Fruit fly (Drosophila melanogaster) whole organism, pupa: ENCODE measurements around the gene CG6005.

Source experiments
- CG10348 ChIP-seq: fragments of 200-800 bp; sonication (Bioruptor generic); IDR thresholded peaks from 2 replicates; pipeline ENCODE4 v1.3.6; 2022; ENCODE audit warnings: missing biosample characterization, missing genetic modification characterization
- CG12605 ChIP-seq: fragments of 200-800 bp; sonication (Bioruptor generic); IDR thresholded peaks from 2 replicates; pipeline ENCODE4 v1.3.6; 2022; ENCODE audit warnings: missing biosample characterization, missing genetic modification characterization
- CG13204 ChIP-seq: fragments of 200-800 bp; sonication (Bioruptor generic); optimal IDR thresholded peaks from 2 replicates; lab custom pipeline; 2018; ENCODE audit warnings: missing biosample characterization, mild to moderate bottlenecking, missing genetic modification characterization, moderate library complexity
- CG14655 ChIP-seq: fragments of 200-800 bp; sonication (Bioruptor generic); optimal IDR thresholded peaks from 3 replicates; lab custom pipeline; 2017; ENCODE audit warnings: mild to moderate bottlenecking, missing biosample characterization, missing genetic modification reagents, missing genetic modification characterization
- CG15710 ChIP-seq: fragments of 200-800 bp; sonication (Bioruptor generic); optimal IDR thresholded peaks from 2 replicates; lab custom pipeline; 2018; ENCODE audit warnings: missing biosample characterization, mild to moderate bottlenecking, missing genetic modification characterization, moderate library complexity
- CG17806 ChIP-seq: fragments of 200-800 bp; sonication (Bioruptor generic); optimal IDR thresholded peaks from 2 replicates; lab custom pipeline; 2018; ENCODE audit warnings: missing biosample characterization, mild to moderate bottlenecking, missing genetic modification characterization, moderate library complexity
- CG32121 ChIP-seq: fragments of 200-800 bp; sonication (Bioruptor generic); IDR thresholded peaks from 2 replicates; pipeline ENCODE4 v1.3.6; 2022; ENCODE audit warnings: missing biosample characterization, missing genetic modification characterization
- CG34367 ChIP-seq: fragments of 200-800 bp; sonication (Bioruptor generic); optimal IDR thresholded peaks from 2 replicates; lab custom pipeline; 2018; ENCODE audit warnings: missing biosample characterization, mild to moderate bottlenecking, missing genetic modification characterization
- CG4496 ChIP-seq: fragments of 200-800 bp; sonication (Bioruptor generic); IDR thresholded peaks from 3 replicates; pipeline ENCODE4 v1.3.6; 2022; ENCODE audit warnings: missing biosample characterization, missing genetic modification characterization
- CG8159 ChIP-seq: fragments of 200-800 bp; sonication (Bioruptor generic); optimal IDR thresholded peaks from 3 replicates; lab custom pipeline; 2018; ENCODE audit warnings: missing biosample characterization, mild to moderate bottlenecking, missing genetic modification characterization, moderate library complexity
- CG8301 ChIP-seq: fragments of 200-800 bp; sonication (Bioruptor generic); optimal IDR thresholded peaks from 2 replicates; lab custom pipeline; 2018; ENCODE audit warnings: missing biosample characterization, mild to moderate bottlenecking, missing genetic modification characterization
- CG9948 ChIP-seq: fragments of 200-800 bp; sonication (Bioruptor generic); optimal IDR thresholded peaks from 2 replicates; lab custom pipeline; 2018; ENCODE audit warnings: missing biosample characterization, mild to moderate bottlenecking, missing genetic modification characterization, moderate library complexity
- D1 ChIP-seq: fragments of 200-800 bp; sonication (Bioruptor generic); optimal IDR thresholded peaks from 2 replicates; lab custom pipeline; 2018; ENCODE audit warnings: missing biosample characterization, mild to moderate bottlenecking, missing genetic modification characterization, moderate library complexity
- EcR ChIP-seq: fragments of 200-800 bp; sonication (Bioruptor generic); optimal IDR thresholded peaks from 3 replicates; lab custom pipeline; 2019; ENCODE audit warnings: missing biosample characterization, missing genetic modification characterization, mild to moderate bottlenecking, moderate library complexity, missing genetic modification reagents
- Ets98B ChIP-seq: fragments of 200-800 bp; sonication (Bioruptor generic); IDR thresholded peaks from 2 replicates; pipeline ENCODE4 v1.3.6; 2022; ENCODE audit warnings: missing biosample characterization, missing genetic modification characterization
- Pif1A ChIP-seq: fragments of 200-800 bp; sonication (Bioruptor generic); optimal IDR thresholded peaks from 3 replicates; lab custom pipeline; 2016; ENCODE audit warnings: missing biosample characterization, missing genetic modification characterization
- Pif1B ChIP-seq: fragments of 200-800 bp; sonication (Bioruptor generic); optimal IDR thresholded peaks from 3 replicates; lab custom pipeline; 2016; ENCODE audit warnings: missing biosample characterization, missing genetic modification characterization
- Snoo ChIP-seq: fragments of 200-800 bp; sonication (Bioruptor generic); optimal IDR thresholded peaks from 3 replicates; lab custom pipeline; 2017; ENCODE audit warnings: missing biosample characterization, mild to moderate bottlenecking, missing genetic modification characterization, inconsistent platforms
- fd96Ca ChIP-seq: fragments of 200-800 bp; sonication (Bioruptor generic); IDR thresholded peaks from 3 replicates; pipeline ENCODE4 v1.3.6; 2022; ENCODE audit warnings: missing biosample characterization, missing genetic modification characterization
- gl ChIP-seq: fragments of 200-800 bp; sonication (Bioruptor generic); optimal IDR thresholded peaks from 2 replicates; lab custom pipeline; 2018; ENCODE audit warnings: missing biosample characterization, mild to moderate bottlenecking, missing genetic modification characterization
- rn ChIP-seq: fragments of 200-800 bp; sonication (Bioruptor generic); IDR thresholded peaks from 2 replicates; pipeline ENCODE4 v1.3.6; 2022; ENCODE audit warnings: missing biosample characterization, missing genetic modification characterization

Gene CG6005

DNA sequence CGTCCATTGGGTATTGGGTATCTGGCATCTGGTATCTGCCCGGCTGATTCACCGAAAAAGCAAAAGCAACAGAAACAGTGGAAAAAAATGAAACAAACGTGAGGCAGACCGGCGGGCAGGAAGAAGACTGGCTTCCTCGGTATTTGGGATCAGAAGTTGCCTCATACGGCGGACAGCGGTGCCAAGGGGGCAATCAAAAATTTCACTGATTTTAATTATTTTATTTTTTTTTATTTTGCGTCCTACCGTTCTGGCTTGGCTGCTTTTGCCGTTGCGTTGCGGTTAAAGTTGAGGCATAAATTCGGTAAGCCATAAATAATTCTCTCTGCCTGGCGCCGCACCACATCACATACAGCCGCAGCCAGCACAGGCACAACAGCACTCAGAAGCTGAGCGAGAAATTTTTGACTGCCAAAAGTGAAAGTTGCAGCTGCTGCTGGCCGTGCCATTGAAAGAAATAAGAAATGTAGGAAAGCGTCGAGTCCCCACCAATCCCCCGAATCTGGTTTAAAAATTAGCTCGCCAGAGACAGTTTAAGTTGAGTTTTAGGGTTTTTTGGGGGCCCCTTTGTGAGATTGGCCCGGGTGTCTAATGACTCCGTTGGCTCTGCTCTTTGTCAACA lies 12.8 kb upstream of the CG6005 start:
- no peak for TF ChIP-seq D1 (tag; lab: Kevin White, UChicago)
- no peak for TF ChIP-seq gl (tag; lab: Kevin White, UChicago)
- TF ChIP-seq Ets98B (GFP tag; lab: Robert Waterston, UW), result no peak
- no peak for TF ChIP-seq CG15710 (tag; lab: Kevin White, UChicago)
- no peak for TF ChIP-seq CG32121 (GFP tag; lab: Robert Waterston, UW)
- no peak for TF ChIP-seq CG8159 (tag; lab: Kevin White, UChicago)
- TF ChIP-seq EcR, result no peak
- TF ChIP-seq Pif1A (GFP tag; lab: Kevin White, UChicago), result no peak

DNA sequence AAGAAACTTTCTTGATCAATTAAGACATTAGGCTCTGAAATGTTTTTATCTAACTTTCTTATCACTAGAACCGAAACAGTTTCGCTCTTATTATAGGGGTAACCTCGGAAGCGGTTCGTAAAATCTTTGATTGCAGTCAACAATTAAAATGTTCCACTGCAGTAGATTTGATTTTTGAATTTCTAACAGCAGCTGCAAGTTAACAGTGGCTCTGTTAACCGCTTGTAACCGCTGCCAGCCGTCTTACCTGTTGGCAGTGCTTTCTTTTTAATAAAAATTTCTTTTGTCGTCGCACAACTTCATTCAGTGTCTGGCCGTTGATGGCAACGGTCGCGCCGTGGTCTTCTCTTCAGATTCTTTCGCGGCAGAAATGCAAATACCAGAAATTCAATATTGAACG lies 9.4 kb upstream of the CG6005 start, which contains the start of gene CG6026:
TSS of gene CG6026 (plus strand) at position 301 of the 400 bp plus-strand sequence.
- TF ChIP-seq Ets98B (GFP tag; lab: Robert Waterston, UW), result peak; percentile 41
- no peak for TF ChIP-seq gl (tag; lab: Kevin White, UChicago)
- TF ChIP-seq CG32121 (GFP tag; lab: Robert Waterston, UW), result no peak

DNA sequence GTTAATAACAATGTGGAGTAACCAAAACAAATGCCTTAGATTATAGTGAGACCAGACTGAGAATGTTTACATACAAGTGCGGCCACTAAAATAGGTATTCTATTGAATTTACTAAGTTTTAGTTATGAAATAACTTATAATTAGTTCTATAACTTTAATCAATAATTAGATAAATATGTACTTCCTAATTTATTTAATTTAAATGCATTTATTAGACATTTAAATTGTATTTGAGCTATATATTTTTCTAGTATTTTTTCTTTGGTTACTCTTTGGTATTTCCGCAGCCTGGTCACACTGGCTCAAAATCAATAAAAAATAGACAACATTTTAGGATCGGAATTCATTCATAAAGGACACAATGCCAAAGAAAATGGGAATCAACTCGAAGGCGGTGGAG lies 7.4 kb upstream of the CG6005 start, which contains the start of the genes Prp18 and CG6013:
TSS of gene Prp18 (minus strand) at position 62 of the 400 bp plus-strand sequence.
TSS of gene CG6013 (plus strand) at position 294 of the 400 bp plus-strand sequence.
- TF ChIP-seq CG4496 (GFP tag; lab: Robert Waterston, UW) (no peak), CG34367 (tag; lab: Kevin White, UChicago) (peak; percentile 30), Ets98B (GFP tag; lab: Robert Waterston, UW) (0 out of 2 replicates have a peak, but pooled peaks have one; percentile 18), CG32121 (GFP tag; lab: Robert Waterston, UW) (no peak), Pif1A (GFP tag; lab: Kevin White, UChicago) (no peak), fd96Ca (GFP tag; lab: Robert Waterston, UW) (no peak), D1 (tag; lab: Kevin White, UChicago) (no peak), CG13204 (GFP tag; lab: Kevin White, UChicago) (no peak), CG17806 (tag; lab: Kevin White, UChicago) (peak; percentile 15), CG15710 (tag; lab: Kevin White, UChicago) (peak; percentile 59), CG14655 (GFP tag; lab: Kevin White, UChicago) (no peak), Pif1B (GFP tag; lab: Kevin White, UChicago) (no peak), CG8301 (tag; lab: Kevin White, UChicago) (peak; percentile 1), gl (tag; lab: Kevin White, UChicago) (no peak), CG8159 (tag; lab: Kevin White, UChicago) (peak; percentile 69), EcR (peak; percentile 11), Snoo (peak; percentile 10), CG12605 (GFP tag; lab: Robert Waterston, UW) (no peak), CG9948 (tag; lab: Kevin White, UChicago) (peak; percentile 45), CG10348 (GFP tag; lab: Robert Waterston, UW) (no peak), rn (GFP tag; lab: Robert Waterston, UW) (no peak)
- TF ChIP-seq, all 21 proteins: peak for 9

DNA sequence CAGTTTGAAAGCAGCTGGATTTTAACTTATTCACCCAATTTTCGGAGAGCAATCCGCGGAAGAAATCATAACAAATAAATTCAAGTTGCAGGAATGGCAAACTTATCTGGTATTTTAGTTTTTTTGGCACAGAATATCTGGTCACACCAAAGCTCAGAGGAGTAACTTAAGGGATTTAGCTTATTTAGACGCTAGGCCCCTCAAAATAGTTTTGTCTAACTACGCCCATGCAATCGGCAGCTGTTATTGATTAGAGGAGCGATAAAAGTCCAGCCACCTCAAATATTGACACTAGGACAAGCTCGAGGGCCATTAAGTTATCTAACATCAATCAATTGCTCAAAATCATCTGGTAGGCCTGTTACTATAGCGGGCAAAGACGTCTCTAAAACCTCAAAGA lies 4.9 kb upstream of the CG6005 start, which contains the start of the genes GatA and P5cr:
TSS of gene GatA (minus strand) at position 100 of the 400 bp plus-strand sequence.
TSS of gene P5cr (plus strand) at position 174 of the 400 bp plus-strand sequence.
- TF ChIP-seq CG32121 (GFP tag; lab: Robert Waterston, UW), result peak; percentile 81
- peak; percentile 82 for TF ChIP-seq EcR
- TF ChIP-seq CG17806 (tag; lab: Kevin White, UChicago), result peak; percentile 71
- TF ChIP-seq CG8159 (tag; lab: Kevin White, UChicago), result no peak
- peak; percentile 56 for TF ChIP-seq CG34367 (tag; lab: Kevin White, UChicago)
- peak; percentile 70 for TF ChIP-seq CG15710 (tag; lab: Kevin White, UChicago)
- peak; percentile 70 for TF ChIP-seq rn (GFP tag; lab: Robert Waterston, UW)
- TF ChIP-seq CG9948 (tag; lab: Kevin White, UChicago), result peak; percentile 59
- TF ChIP-seq D1 (tag; lab: Kevin White, UChicago), result no peak
- no peak for TF ChIP-seq CG13204 (GFP tag; lab: Kevin White, UChicago)
- TF ChIP-seq Pif1A (GFP tag; lab: Kevin White, UChicago), result no peak
- peak; percentile 80 for TF ChIP-seq CG12605 (GFP tag; lab: Robert Waterston, UW)
- TF ChIP-seq Snoo, result peak; percentile 20
- TF ChIP-seq Pif1B (GFP tag; lab: Kevin White, UChicago), result no peak
- TF ChIP-seq CG10348 (GFP tag; lab: Robert Waterston, UW), result peak; percentile 64; the same call in 1 of the 2 replicates
- TF ChIP-seq fd96Ca (GFP tag; lab: Robert Waterston, UW), result peak; percentile 92
- peak; percentile 94 for TF ChIP-seq CG4496 (GFP tag; lab: Robert Waterston, UW)
- peak; percentile 69 for TF ChIP-seq CG8301 (tag; lab: Kevin White, UChicago)
- peak; percentile 94 for TF ChIP-seq Ets98B (GFP tag; lab: Robert Waterston, UW)
- TF ChIP-seq CG14655 (GFP tag; lab: Kevin White, UChicago), result no peak
- TF ChIP-seq gl (tag; lab: Kevin White, UChicago), result peak; percentile 45

DNA sequence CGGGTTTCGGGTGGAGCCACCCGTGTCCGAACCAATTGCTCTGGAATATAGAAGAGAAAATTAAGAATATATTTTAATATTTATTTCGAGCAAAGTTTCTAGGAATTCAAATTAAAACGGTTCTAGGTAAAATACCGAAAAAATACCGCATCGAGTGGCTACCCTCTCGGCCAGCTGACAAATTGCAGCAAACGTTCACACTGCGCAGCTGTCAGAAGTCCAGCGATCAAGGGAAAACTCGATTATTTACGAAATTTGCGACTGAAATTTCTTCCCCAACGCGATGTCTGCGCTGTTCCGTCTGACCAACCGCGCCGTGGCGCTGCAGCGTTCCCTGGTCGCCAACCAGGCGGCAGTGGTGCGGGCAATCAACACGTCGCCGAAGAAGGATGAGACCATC lies 3.3 kb upstream of the CG6005 start, which contains the start of gene NP15.6:
TSS of gene NP15.6 (plus strand) at position 204 of the 400 bp plus-strand sequence.
- TF ChIP-seq CG34367 (tag; lab: Kevin White, UChicago), result no peak
- no peak for TF ChIP-seq CG8159 (tag; lab: Kevin White, UChicago)
- no peak for TF ChIP-seq CG32121 (GFP tag; lab: Robert Waterston, UW)
- no peak for TF ChIP-seq fd96Ca (GFP tag; lab: Robert Waterston, UW)
- TF ChIP-seq D1 (tag; lab: Kevin White, UChicago), result no peak
- TF ChIP-seq Pif1A (GFP tag; lab: Kevin White, UChicago), result no peak
